Fruit fly (Drosophila melanogaster): ENCODE data around the gene inaF-C.
A peak's percentile ranks its signal among the peaks of the same experiment; 100 is the strongest.

The inaF-C gene

dm6 chrX:11775987-11776587, 44.5 kb upstream of the inaF-C start (continued):
- TF ChIP-seq btn (GFP tag; optimal IDR thresholded peaks at IDR 0.05) (peak; percentile 17), kni (GFP tag; optimal IDR thresholded peaks at IDR 0.05) (peak; percentile 8), Deaf1 (tag; optimal IDR thresholded peaks at IDR 0.05) (peak; percentile 25), CG4404 (GFP tag; IDR thresholded peaks at IDR 0.05) (peak; percentile 41; the same call in 1 of the 2 replicates), HHEX (GFP tag; optimal IDR thresholded peaks at IDR 0.05) (peak; percentile 38), CG10366 (GFP tag; IDR thresholded peaks at IDR 0.05) (0 out of 2 replicates have a peak, but pooled peaks have one; percentile 36), CG2116 (GFP tag; optimal IDR thresholded peaks at IDR 0.05) (no peak), CG2875 (GFP tag; optimal IDR thresholded peaks at IDR 0.05) (peak; percentile 66), CG30431 (GFP tag; optimal IDR thresholded peaks at IDR 0.05) (peak; percentile 62), caup (GFP tag; optimal IDR thresholded peaks at IDR 0.05; ENCODE audit: severe bottlenecking) (peak; percentile 3), amos (GFP tag; IDR thresholded peaks at IDR 0.05; ENCODE audit: partially characterized antibody) (no peak), zf30C (GFP tag; optimal IDR thresholded peaks at IDR 0.05) (no peak), NC2β (GFP tag; optimal IDR thresholded peaks at IDR 0.05) (peak; percentile 46), CG18619 (GFP tag; optimal IDR thresholded peaks at IDR 0.05) (peak; percentile 8), Hr3 (GFP tag; optimal IDR thresholded peaks at IDR 0.05) (peak; percentile 38), dan (GFP tag; IDR thresholded peaks at IDR 0.05) (peak; percentile 30; the same call in 1 of the 2 replicates), fu2 (GFP tag; optimal IDR thresholded peaks at IDR 0.05) (no peak), Meics (GFP tag; optimal IDR thresholded peaks at IDR 0.05) (peak; percentile 23), sisA (GFP tag; IDR thresholded peaks at IDR 0.05) (peak; percentile 55), Hmr (GFP tag; optimal IDR thresholded peaks at IDR 0.05) (peak; percentile 4), Camta (GFP tag; optimal IDR thresholded peaks at IDR 0.05) (peak; percentile 15), CG4424 (GFP tag; optimal IDR thresholded peaks at IDR 0.05) (peak; percentile 59), ab (GFP tag; optimal IDR thresholded peaks at IDR 0.05) (no peak), pan (optimal IDR thresholded peaks at IDR 0.05) (no peak), pan (GFP tag; optimal IDR thresholded peaks at IDR 0.05 in 1 of 2, IDR thresholded peaks at IDR 0.05 in 1 of 2) (peak in 1 of 2 experiments; percentile 30), en (GFP tag; optimal IDR thresholded peaks at IDR 0.05) (no peak), sim (GFP tag; IDR thresholded peaks at IDR 0.05) (peak; percentile 9; the same call in 1 of the 2 replicates), gt (GFP tag; IDR thresholded peaks at IDR 0.05) (0 out of 2 replicates have a peak, but pooled peaks have one; percentile 21), CG11085 (GFP tag; IDR thresholded peaks at IDR 0.05) (no peak), jumu (GFP tag; optimal IDR thresholded peaks at IDR 0.05) (peak; percentile 42), ara (GFP tag; IDR thresholded peaks at IDR 0.05) (peak; percentile 73), tll (GFP tag; optimal IDR thresholded peaks at IDR 0.05) (no peak), Six4 (GFP tag; optimal IDR thresholded peaks at IDR 0.05) (peak; percentile 51), Chrac-16 (GFP tag; optimal IDR thresholded peaks at IDR 0.05) (peak; percentile 54), YL-1 (GFP tag; optimal IDR thresholded peaks at IDR 0.05) (no peak), CG12391 (tag; optimal IDR thresholded peaks at IDR 0.05) (peak; percentile 57), CG18764 (GFP tag; optimal IDR thresholded peaks at IDR 0.05) (peak; percentile 18), Usf (GFP tag; optimal IDR thresholded peaks at IDR 0.05) (peak; percentile 60), nau (GFP tag; optimal IDR thresholded peaks at IDR 0.05) (no peak), Xrp1 (GFP tag; IDR thresholded peaks at IDR 0.05) (no peak; the same call in none of the 2 replicates), CG15011 (GFP tag; optimal IDR thresholded peaks at IDR 0.05) (peak; percentile 2), Adf1 (GFP tag; IDR thresholded peaks at IDR 0.05) (no peak), CG1233 (GFP tag; optimal IDR thresholded peaks at IDR 0.05) (peak; percentile 33), CG12942 (GFP tag; optimal IDR thresholded peaks at IDR 0.05) (peak; percentile 12), CG3847 (GFP tag; IDR thresholded peaks at IDR 0.05) (no peak), Ets65A (GFP tag) (peak; percentile 57), ranshi (GFP tag; IDR thresholded peaks at IDR 0.05) (peak; percentile 34; the same call in 1 of the 2 replicates), CG13296 (GFP tag; optimal IDR thresholded peaks at IDR 0.05) (no peak), CG9727 (GFP tag; optimal IDR thresholded peaks at IDR 0.05) (peak; percentile 75), CG6654 (GFP tag; optimal IDR thresholded peaks at IDR 0.05) (peak; percentile 17)
